Fruit fly (Drosophila melanogaster) whole organism, wandering third instar larva: ENCODE data around the gene FeCH.

Source experiments
- Abd-B ChIP-seq: fragments of >200 bp; optimal IDR thresholded peaks from 2 replicates; lab custom pipeline; 2017; ENCODE audit warnings: missing biosample characterization, missing genetic modification characterization
- CG32264 ChIP-seq: fragments of 200-800 bp; sonication (Bioruptor generic); optimal IDR thresholded peaks from 2 replicates; lab custom pipeline; 2016; ENCODE audit warnings: missing biosample characterization, missing genetic modification characterization
- CG9705 ChIP-seq: fragments of 200-800 bp; sonication (Bioruptor generic); optimal IDR thresholded peaks from 2 replicates; lab custom pipeline; 2018; ENCODE audit warnings: missing biosample characterization, mild to moderate bottlenecking, missing genetic modification characterization
- CrebA ChIP-seq: fragments of 200-800 bp; sonication (Bioruptor generic); optimal IDR thresholded peaks from 2 replicates; lab custom pipeline; 2016; ENCODE audit warnings: missing biosample characterization, mild to moderate bottlenecking, missing genetic modification characterization, borderline replicate concordance
- Dfd ChIP-seq: fragments of >200 bp; optimal IDR thresholded peaks from 2 replicates; lab custom pipeline; 2017; ENCODE audit warnings: missing biosample characterization, missing genetic modification characterization
- Dif ChIP-seq: fragments of 200-275, 200-300 bp; sonication (Bioruptor generic); optimal IDR thresholded peaks from 2 replicates; lab custom pipeline; 2018; ENCODE audit warnings: missing biosample characterization, missing genetic modification characterization; ENCODE audit not compliant: partially characterized antibody
- HLH106 ChIP-seq: fragments of 200-800 bp; optimal IDR thresholded peaks from 3 replicates; lab custom pipeline; 2019; ENCODE audit warnings: missing biosample characterization, mild to moderate bottlenecking, missing genetic modification characterization, moderate library complexity
- Hnf4 ChIP-seq: fragments of 200-800 bp; sonication (Bioruptor generic); optimal IDR thresholded peaks from 2 replicates; lab custom pipeline; 2016; ENCODE audit warnings: missing biosample characterization, mild to moderate bottlenecking, missing genetic modification characterization
- Hr78 ChIP-seq: fragments of >200 bp; optimal IDR thresholded peaks from 2 replicates; lab custom pipeline; 2017; ENCODE audit warnings: missing biosample characterization, missing genetic modification characterization
- Hr83 ChIP-seq: fragments of 200-300 bp; sonication (Bioruptor generic); optimal IDR thresholded peaks from 2 replicates; lab custom pipeline; 2016; ENCODE audit warnings: missing biosample characterization, mild to moderate bottlenecking, missing genetic modification characterization, moderate library complexity; ENCODE audit not compliant: poor library complexity, severe bottlenecking
- Jra ChIP-seq: sonication (Bioruptor generic); optimal IDR thresholded peaks from 2 replicates; lab custom pipeline; 2016; ENCODE audit warnings: missing biosample characterization, missing genetic modification characterization
- Mio ChIP-seq: sonication (Bioruptor generic); optimal IDR thresholded peaks from 2 replicates; lab custom pipeline; 2016; ENCODE audit warnings: missing biosample characterization, missing genetic modification characterization
- Myc ChIP-seq: fragments of >200 bp; optimal IDR thresholded peaks from 2 replicates; lab custom pipeline; 2017
- N ChIP-seq: fragments of >200 bp; optimal IDR thresholded peaks from 2 replicates; lab custom pipeline; 2018; ENCODE audit warnings: missing biosample characterization, missing external identifiers, missing genetic modification characterization
- OdsH ChIP-seq: fragments of 200-800 bp; sonication (Bioruptor generic); optimal IDR thresholded peaks from 2 replicates; lab custom pipeline; 2016; ENCODE audit warnings: missing biosample characterization, mild to moderate bottlenecking, missing genetic modification characterization
- Rel ChIP-seq, 2 experiments: fragments of 200-800 bp; sonication (Bioruptor generic) in 1 of 2; optimal IDR thresholded peaks; 2 replicates in 1 of 2; 3 replicates in 1 of 2; lab custom pipeline; 2016 to 2019; ENCODE audit warnings: mild to moderate bottlenecking in 2 of 2, missing biosample characterization in 2 of 2, missing genetic modification characterization in 2 of 2, moderate library complexity in 1 of 2
- Sp1 ChIP-seq: fragments of 200-800 bp; sonication (Bioruptor generic); optimal IDR thresholded peaks from 3 replicates; lab custom pipeline; 2019; ENCODE audit warnings: missing biosample characterization, mild to moderate bottlenecking, missing genetic modification characterization, moderate library complexity
- br ChIP-seq: fragments of 200-800 bp; sonication (Bioruptor generic); optimal IDR thresholded peaks from 2 replicates; lab custom pipeline; 2016; ENCODE audit warnings: missing biosample characterization, missing genetic modification characterization
- brk ChIP-seq: fragments of 200-800 bp; sonication (Bioruptor generic); optimal IDR thresholded peaks from 2 replicates; lab custom pipeline; 2016; ENCODE audit warnings: missing biosample characterization, mild to moderate bottlenecking, missing genetic modification characterization
- dmrt93B ChIP-seq: fragments of 200-800 bp; sonication (Bioruptor generic); optimal IDR thresholded peaks from 2 replicates; lab custom pipeline; 2018; ENCODE audit warnings: missing biosample characterization, mild to moderate bottlenecking, missing genetic modification characterization
- dsf ChIP-seq: sonication (Bioruptor generic); optimal IDR thresholded peaks from 2 replicates; lab custom pipeline; 2016; ENCODE audit warnings: missing biosample characterization, missing genetic modification characterization, borderline replicate concordance
- foxo ChIP-seq, 2 experiments: fragments of 200-800 bp; sonication (Bioruptor generic); optimal IDR thresholded peaks; 2 replicates in 1 of 2; 3 replicates in 1 of 2; lab custom pipeline; 2016 to 2017; ENCODE audit warnings: missing biosample characterization in 2 of 2, missing genetic modification characterization in 2 of 2
- fru ChIP-seq: fragments of 200-800 bp; sonication (Bioruptor generic); optimal IDR thresholded peaks from 3 replicates; lab custom pipeline; 2016; ENCODE audit warnings: missing biosample characterization, mild to moderate bottlenecking, missing genetic modification characterization
- h ChIP-seq: fragments of 200-800 bp; sonication (Bioruptor generic); optimal IDR thresholded peaks from 3 replicates; lab custom pipeline; 2016; ENCODE audit warnings: missing biosample characterization, mild to moderate bottlenecking, missing genetic modification characterization
- jim ChIP-seq: fragments of 175-275, 200-325 bp; sonication (Bioruptor generic); optimal IDR thresholded peaks from 2 replicates; lab custom pipeline; 2016; ENCODE audit warnings: missing biosample characterization, mild to moderate bottlenecking, missing genetic modification characterization
- lola ChIP-seq: fragments of >200 bp; optimal IDR thresholded peaks from 2 replicates; lab custom pipeline; 2017; ENCODE audit warnings: missing biosample characterization, missing genetic modification characterization
- pan ChIP-seq: fragments of >200 bp; optimal IDR thresholded peaks from 2 replicates; lab custom pipeline; 2017
- psq ChIP-seq: fragments of 200-800 bp; sonication (Bioruptor generic); optimal IDR thresholded peaks from 3 replicates; lab custom pipeline; 2017; ENCODE audit warnings: missing biosample characterization, mild to moderate bottlenecking, missing genetic modification characterization, moderate library complexity
- rgr ChIP-seq: fragments of 200-800 bp; sonication (Bioruptor generic); optimal IDR thresholded peaks from 3 replicates; lab custom pipeline; 2016; ENCODE audit warnings: missing biosample characterization, mild to moderate bottlenecking, missing genetic modification characterization
- sage ChIP-seq: fragments of 200-800 bp; sonication (Bioruptor generic); optimal IDR thresholded peaks from 2 replicates; lab custom pipeline; 2016; ENCODE audit warnings: missing biosample characterization, mild to moderate bottlenecking, missing genetic modification characterization
- sv ChIP-seq: fragments of 200-800 bp; sonication (Bioruptor generic); optimal IDR thresholded peaks from 3 replicates; lab custom pipeline; 2016; ENCODE audit warnings: missing biosample characterization, missing genetic modification characterization
- tai ChIP-seq: sonication (Bioruptor generic); optimal IDR thresholded peaks from 2 replicates; lab custom pipeline; 2016; ENCODE audit warnings: missing biosample characterization, missing genetic modification characterization
- usp ChIP-seq: fragments of >200 bp; optimal IDR thresholded peaks from 2 replicates; lab custom pipeline; 2017; ENCODE audit warnings: missing biosample characterization, missing genetic modification characterization
- woc ChIP-seq: sonication (Bioruptor generic); optimal IDR thresholded peaks from 2 replicates; lab custom pipeline; 2016; ENCODE audit warnings: missing biosample characterization, mild to moderate bottlenecking, missing genetic modification characterization

Gene FeCH

DNA sequence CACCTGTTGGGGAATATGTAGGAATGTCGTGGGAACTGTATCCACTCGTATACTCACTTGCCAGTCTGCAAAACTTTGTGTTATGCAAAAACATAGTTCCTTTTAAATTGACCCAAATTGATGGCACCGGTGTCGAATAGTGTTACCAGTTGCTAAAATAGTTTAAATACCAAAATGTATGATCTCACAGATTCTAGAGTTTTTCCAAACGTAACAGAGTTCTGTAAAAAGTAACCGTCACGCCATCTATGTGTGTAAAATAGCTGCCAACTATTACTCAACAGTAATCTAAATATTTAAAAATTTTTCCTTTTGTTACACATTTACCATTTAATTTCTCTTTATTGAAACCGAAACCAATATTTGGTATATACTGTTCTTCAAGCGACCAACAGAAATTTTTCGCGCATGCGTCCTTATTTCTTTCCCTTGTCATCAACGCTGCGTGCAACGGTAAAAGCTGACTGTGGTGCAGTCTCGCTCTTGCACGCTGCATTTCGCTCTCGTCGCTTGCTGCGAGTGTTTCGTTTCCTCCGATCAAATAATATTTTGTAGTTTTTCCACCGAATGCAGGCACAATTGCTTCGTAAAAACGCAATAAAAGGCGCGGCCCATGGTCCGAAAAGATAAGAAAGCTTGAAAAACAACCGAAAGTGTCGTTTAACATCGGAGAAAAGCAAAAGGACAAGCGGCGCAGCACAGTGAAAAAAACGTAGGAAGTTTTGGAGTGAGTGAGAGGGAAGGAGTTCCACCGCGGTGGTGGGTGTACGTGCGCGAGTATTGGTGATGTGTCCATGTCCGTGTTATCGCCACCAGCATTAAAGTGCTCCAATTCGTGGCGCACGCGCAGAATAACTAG is at the start of gene FeCH, which contains the start of gene RhoGAP100F:
Gene FeCH, minus strand, starts transcription at position 180 of the 859 bp plus-strand sequence.
Gene RhoGAP100F, plus strand, starts transcription at position 493 of the 859 bp plus-strand sequence.
- TF ChIP-seq Rel (GFP tag; optimal IDR thresholded peaks at IDR 0.05; lab: Kevin White, UChicago): no peak
- TF ChIP-seq Rel (tag; optimal IDR thresholded peaks at IDR 0.05; lab: Kevin White, UChicago): no peak
- no peak for TF ChIP-seq pan (lab: Kevin White, UChicago)
- no peak for TF ChIP-seq tai (GFP tag; lab: Kevin White, UChicago)
- TF ChIP-seq lola (GFP tag; lab: Kevin White, UChicago): no peak
- no peak for TF ChIP-seq woc (GFP tag; lab: Kevin White, UChicago)
- TF ChIP-seq CrebA (GFP tag; lab: Kevin White, UChicago): no peak
- TF ChIP-seq Hr83 (GFP tag; lab: Kevin White, UChicago): no peak
- no peak for TF ChIP-seq HLH106 (tag; lab: Kevin White, UChicago)
- no peak for TF ChIP-seq jim (GFP tag; lab: Kevin White, UChicago)

DNA sequence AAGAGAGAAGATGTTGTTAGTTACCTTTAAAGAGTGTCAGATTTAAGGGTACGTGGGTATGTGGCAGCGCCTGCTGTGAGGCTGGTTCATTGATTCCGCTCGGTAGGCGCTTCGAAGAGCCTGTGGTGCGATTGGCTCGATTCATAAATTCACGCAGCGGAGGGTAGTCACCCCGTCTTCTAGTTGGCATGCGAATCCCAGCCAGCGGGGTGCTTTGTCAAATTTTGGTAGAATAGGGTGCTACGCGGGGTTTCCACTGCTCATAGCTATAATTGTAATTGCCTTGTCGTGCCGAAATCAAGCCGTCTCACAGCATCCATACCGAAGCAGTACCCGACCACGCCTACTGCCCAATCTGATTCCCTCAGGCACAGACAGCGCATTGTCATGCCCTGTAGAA is 40.1 kb upstream of the FeCH start:
- TF ChIP-seq OdsH (GFP tag; lab: Kevin White, UChicago) (no peak), Mio (no peak), fru (GFP tag; lab: Kevin White, UChicago) (no peak), usp (GFP tag; lab: Kevin White, UChicago) (no peak), sage (GFP tag; lab: Kevin White, UChicago) (no peak), Myc (lab: Kevin White, UChicago) (no peak), foxo (GFP tag; optimal IDR thresholded peaks at IDR 0.05; lab: Kevin White, UChicago) (no peak), CG32264 (no peak), Hr83 (GFP tag; lab: Kevin White, UChicago) (no peak), psq (GFP tag; lab: Kevin White, UChicago) (no peak), rgr (no peak), lola (GFP tag; lab: Kevin White, UChicago) (no peak), dmrt93B (no peak), tai (GFP tag; lab: Kevin White, UChicago) (no peak), Hnf4 (GFP tag; lab: Kevin White, UChicago) (no peak), Jra (GFP tag; lab: Kevin White, UChicago) (no peak), Sp1 (no peak), h (GFP tag; lab: Kevin White, UChicago) (no peak), Hr78 (no peak), Abd-B (no peak)

- TF ChIP-seq dmrt93B: no peak
- no peak for TF ChIP-seq brk (GFP tag; lab: Kevin White, UChicago)
- TF ChIP-seq CG9705 (GFP tag; lab: Kevin White, UChicago): no peak
- TF ChIP-seq lola (GFP tag; lab: Kevin White, UChicago): no peak
- no peak for TF ChIP-seq Dfd
- TF ChIP-seq usp (GFP tag; lab: Kevin White, UChicago): no peak
- no peak for TF ChIP-seq Jra (GFP tag; lab: Kevin White, UChicago)
- TF ChIP-seq br: no peak
- TF ChIP-seq Rel (GFP tag; optimal IDR thresholded peaks at IDR 0.05; lab: Kevin White, UChicago): no peak
- no peak for TF ChIP-seq Rel (tag; optimal IDR thresholded peaks at IDR 0.05; lab: Kevin White, UChicago)
- TF ChIP-seq CG32264: no peak
- TF ChIP-seq N: no peak
- no peak for TF ChIP-seq sv (GFP tag; lab: Kevin White, UChicago)
- no peak for TF ChIP-seq tai (GFP tag; lab: Kevin White, UChicago)
- TF ChIP-seq foxo (GFP tag; optimal IDR thresholded peaks at IDR 0.05; lab: Kevin White, UChicago): no peak
- TF ChIP-seq Dif (GFP tag; lab: Kevin White, UChicago): no peak
- no peak for TF ChIP-seq psq (GFP tag; lab: Kevin White, UChicago)
- TF ChIP-seq Mio: no peak
- TF ChIP-seq sage (GFP tag; lab: Kevin White, UChicago): no peak
- TF ChIP-seq dsf: no peak
- no peak for TF ChIP-seq Hr83 (GFP tag; lab: Kevin White, UChicago)
Observed at dm6 chr3R:31826422-31826821, 14.3 kb upstream of the FeCH start.
